Worm (Caenorhabditis elegans) whole organism, L4 larva: ENCODE data around the gene atad-3.

Source experiments
- D1046.2 ChIP-seq: fragments of 200-800 bp; sonication (Bioruptor generic); IDR thresholded peaks from 2 replicates; pipeline ENCODE4 v1.3.6; 2022; ENCODE audit warnings: missing genetic modification characterization, missing compliant biosample characterization
- F10B5.3 ChIP-seq: sonication (generic microtip); optimal IDR thresholded peaks from 2 replicates; lab custom pipeline; 2016; ENCODE audit warnings: mild to moderate bottlenecking, missing genetic modification characterization, missing compliant biosample characterization
- F37D6.2 ChIP-seq: sonication (generic microtip); optimal IDR thresholded peaks from 2 replicates; lab custom pipeline; 2016; ENCODE audit warnings: mild to moderate bottlenecking, missing genetic modification characterization, missing compliant biosample characterization
- F49E8.2 ChIP-seq: sonication (generic microtip); optimal IDR thresholded peaks from 2 replicates; lab custom pipeline; 2016; ENCODE audit warnings: missing compliant biosample characterization, mild to moderate bottlenecking, missing genetic modification characterization, borderline replicate concordance
- R02D3.7 ChIP-seq: fragments of 150-350 bp; sonication (generic microtip); optimal IDR thresholded peaks from 3 replicates; lab custom pipeline; 2014; ENCODE audit warnings: missing biosample characterization, missing genetic modification characterization
- Y105C5A.15 ChIP-seq: fragments of 200-800 bp; sonication (Bioruptor generic); IDR thresholded peaks from 2 replicates; pipeline ENCODE4 v1.3.6; 2022; ENCODE audit warnings: missing genetic modification characterization, missing compliant biosample characterization
- Y48G9A.11 ChIP-seq: fragments of 200-800 bp; sonication (Bioruptor generic); IDR thresholded peaks from 2 replicates; pipeline ENCODE4 v1.3.6; 2022; ENCODE audit warnings: missing genetic modification reagents, missing genetic modification characterization, missing compliant biosample characterization
- Y5F2A.4 ChIP-seq: fragments of 200-800 bp; sonication (Bioruptor generic); optimal IDR thresholded peaks from 2 replicates; lab custom pipeline; 2018; ENCODE audit warnings: mild to moderate bottlenecking, missing genetic modification characterization, missing compliant biosample characterization
- ZK546.5 ChIP-seq, 2 experiments: sonication (generic microtip); optimal IDR thresholded peaks; 2 replicates each; lab custom pipeline; 2017; ENCODE audit warnings: missing biosample characterization in 2 of 2, missing genetic modification characterization in 2 of 2
- aha-1 ChIP-seq: fragments of 150-350 bp; peaks from one replicate; lab custom pipeline; 2014; ENCODE audit warnings: missing biosample characterization, missing genetic modification characterization
- ceh-44 ChIP-seq: fragments of 200-800 bp; sonication (Bioruptor generic); IDR thresholded peaks from 2 replicates; pipeline ENCODE4 v1.3.6; 2022; ENCODE audit warnings: missing genetic modification reagents, missing genetic modification characterization, missing compliant biosample characterization
- ces-1 ChIP-seq: fragments of 150-350 bp; sonication (generic microtip); optimal IDR thresholded peaks from 4 replicates; lab custom pipeline; 2014; ENCODE audit warnings: missing biosample characterization, missing genetic modification reagents, missing genetic modification characterization
- ctbp-1 ChIP-seq: fragments of 200-800 bp; sonication (Bioruptor generic); IDR thresholded peaks from 2 replicates; pipeline ENCODE4 v1.3.6; 2022; ENCODE audit warnings: missing genetic modification reagents, missing genetic modification characterization, missing compliant biosample characterization
- daf-12 ChIP-seq: fragments of 150-350 bp; optimal IDR thresholded peaks from 2 replicates; lab custom pipeline; 2014; ENCODE audit warnings: missing biosample characterization, missing genetic modification reagents, missing genetic modification characterization
- daf-16 ChIP-seq, 3 experiments: sonication (generic microtip); optimal IDR thresholded peaks; 2 replicates each; lab custom pipeline; 2016 to 2017; ENCODE audit warnings: missing genetic modification characterization in 3 of 3, missing genetic modification reagents in 3 of 3, mild to moderate bottlenecking in 2 of 3, missing compliant biosample characterization in 2 of 3, missing biosample characterization in 1 of 3, moderate library complexity in 1 of 3
- dmd-6 ChIP-seq: fragments of 200-800 bp; sonication (Bioruptor generic); IDR thresholded peaks from 2 replicates; pipeline ENCODE4 v1.3.6; 2022; ENCODE audit warnings: missing genetic modification reagents, missing genetic modification characterization, missing compliant biosample characterization
- egl-43 ChIP-seq: fragments of 200-800 bp; sonication (Bioruptor generic); IDR thresholded peaks from 2 replicates; pipeline ENCODE4 v1.3.6; 2022; ENCODE audit warnings: missing genetic modification reagents, missing genetic modification characterization, missing compliant biosample characterization
- fos-1 ChIP-seq: fragments of 150-350 bp; optimal IDR thresholded peaks from 2 replicates; lab custom pipeline; 2014; ENCODE audit warnings: missing biosample characterization, missing genetic modification characterization
- gei-8 ChIP-seq: fragments of 200-800 bp; sonication (Bioruptor generic); optimal IDR thresholded peaks from 2 replicates; lab custom pipeline; 2018; ENCODE audit warnings: mild to moderate bottlenecking, missing genetic modification characterization, missing compliant biosample characterization
- hif-1 ChIP-seq, 2 experiments: sonication (generic microtip); optimal IDR thresholded peaks; 2 replicates each; lab custom pipeline; 2016 to 2017; ENCODE audit warnings: missing compliant biosample characterization in 2 of 2, missing genetic modification characterization in 2 of 2, missing genetic modification reagents in 2 of 2, missing genotype in 2 of 2, mild to moderate bottlenecking in 1 of 2
- hlh-11 ChIP-seq: fragments of 200-800 bp; sonication (Bioruptor generic); optimal IDR thresholded peaks from 2 replicates; lab custom pipeline; 2018; ENCODE audit warnings: mild to moderate bottlenecking, missing genetic modification characterization, missing compliant biosample characterization
- lin-1 ChIP-seq: fragments of 200-800 bp; sonication (Bioruptor generic); IDR thresholded peaks from 2 replicates; pipeline ENCODE4 v1.3.6; 2022; ENCODE audit warnings: missing genetic modification reagents, missing genetic modification characterization, missing compliant biosample characterization
- lin-13 ChIP-seq: fragments of 150-350 bp; optimal IDR thresholded peaks from 2 replicates; lab custom pipeline; 2014; ENCODE audit warnings: missing biosample characterization, missing genetic modification reagents, missing genetic modification characterization
- lin-39 ChIP-seq: fragments of 150-350 bp; optimal IDR thresholded peaks from 2 replicates; lab custom pipeline; 2014; ENCODE audit warnings: missing biosample characterization, missing genetic modification reagents, missing genetic modification characterization
- lir-3 ChIP-seq: sonication (generic microtip); optimal IDR thresholded peaks from 2 replicates; lab custom pipeline; 2016; ENCODE audit warnings: mild to moderate bottlenecking, missing genetic modification characterization, missing compliant biosample characterization
- madf-9 ChIP-seq: fragments of 200-800 bp; sonication (Bioruptor generic); conservative IDR thresholded peaks from 2 replicates; pipeline ENCODE4 v1.3.6; 2022; ENCODE audit warnings: missing genetic modification reagents, missing genetic modification characterization, missing compliant biosample characterization
- mxl-2 ChIP-seq: fragments of 200-800 bp; sonication (Bioruptor generic); conservative IDR thresholded peaks from 2 replicates; pipeline ENCODE4 v1.3.6; 2022; ENCODE audit warnings: missing genetic modification reagents, missing genetic modification characterization, missing compliant biosample characterization
- mxl-3 ChIP-seq: fragments of 200-800 bp; sonication (Bioruptor generic); optimal IDR thresholded peaks from 2 replicates; lab custom pipeline; 2018; ENCODE audit warnings: mild to moderate bottlenecking, missing genetic modification characterization, missing compliant biosample characterization
- nhr-28 ChIP-seq: fragments of 150-350 bp; optimal IDR thresholded peaks from 2 replicates; lab custom pipeline; 2014; ENCODE audit warnings: missing biosample characterization, missing genetic modification characterization
- nhr-41 ChIP-seq: fragments of 200-800 bp; sonication (Bioruptor generic); IDR thresholded peaks from 2 replicates; pipeline ENCODE4 v1.3.6; 2022; ENCODE audit warnings: missing genetic modification reagents, missing genetic modification characterization, missing compliant biosample characterization
- nhr-76 ChIP-seq: fragments of 150-350 bp; optimal IDR thresholded peaks from 2 replicates; lab custom pipeline; 2014; ENCODE audit warnings: missing biosample characterization, missing genetic modification characterization
- nhr-77 ChIP-seq: fragments of 150-350 bp; optimal IDR thresholded peaks from 2 replicates; lab custom pipeline; 2014; ENCODE audit warnings: missing biosample characterization, missing genetic modification characterization
- php-3 ChIP-seq: fragments of 200-800 bp; sonication (Bioruptor generic); IDR thresholded peaks from 2 replicates; pipeline ENCODE4 v1.3.6; 2022; ENCODE audit warnings: missing genetic modification reagents, missing genetic modification characterization, missing compliant biosample characterization
- pqm-1 ChIP-seq: sonication (generic microtip); optimal IDR thresholded peaks from 2 replicates; lab custom pipeline; 2017; ENCODE audit warnings: missing biosample characterization, missing genetic modification characterization
- set-16 ChIP-seq: fragments of 200-800 bp; sonication (Bioruptor generic); IDR thresholded peaks from 2 replicates; pipeline ENCODE4 v1.3.6; 2022; ENCODE audit warnings: missing genetic modification reagents, missing genetic modification characterization, missing compliant biosample characterization
- snpc-1.2 ChIP-seq: fragments of 200-800 bp; sonication (Bioruptor generic); IDR thresholded peaks from 2 replicates; pipeline ENCODE4 v1.3.6; 2022; ENCODE audit warnings: missing genetic modification reagents, missing genetic modification characterization, missing compliant biosample characterization
- spr-3 ChIP-seq: fragments of 200-800 bp; sonication (Bioruptor generic); optimal IDR thresholded peaks from 2 replicates; lab custom pipeline; 2018; ENCODE audit warnings: mild to moderate bottlenecking, missing genetic modification characterization, missing compliant biosample characterization
- unc-130 ChIP-seq: sonication (generic microtip); optimal IDR thresholded peaks from 2 replicates; lab custom pipeline; 2016; ENCODE audit warnings: missing genetic modification reagents, missing genetic modification characterization, missing compliant biosample characterization
- unc-62 ChIP-seq, 3 experiments: fragments of 150-350 bp in 1 of 3; sonication (generic microtip); optimal IDR thresholded peaks in 2 of 3; peaks in 1 of 3; 1 replicate in 1 of 3; 2 replicates in 2 of 3; lab custom pipeline; 2014 to 2017; ENCODE audit warnings: missing biosample characterization in 3 of 3, missing genetic modification characterization in 3 of 3, missing genetic modification reagents in 3 of 3, missing genotype in 1 of 3
- zip-2 ChIP-seq: fragments of 150-350 bp; optimal IDR thresholded peaks from 2 replicates; lab custom pipeline; 2014; ENCODE audit warnings: missing biosample characterization, missing genetic modification characterization
- ztf-7 ChIP-seq: fragments of 150-350 bp; optimal IDR thresholded peaks from 2 replicates; lab custom pipeline; 2014; ENCODE audit warnings: missing biosample characterization, missing genetic modification characterization

The atad-3 gene

DNA sequence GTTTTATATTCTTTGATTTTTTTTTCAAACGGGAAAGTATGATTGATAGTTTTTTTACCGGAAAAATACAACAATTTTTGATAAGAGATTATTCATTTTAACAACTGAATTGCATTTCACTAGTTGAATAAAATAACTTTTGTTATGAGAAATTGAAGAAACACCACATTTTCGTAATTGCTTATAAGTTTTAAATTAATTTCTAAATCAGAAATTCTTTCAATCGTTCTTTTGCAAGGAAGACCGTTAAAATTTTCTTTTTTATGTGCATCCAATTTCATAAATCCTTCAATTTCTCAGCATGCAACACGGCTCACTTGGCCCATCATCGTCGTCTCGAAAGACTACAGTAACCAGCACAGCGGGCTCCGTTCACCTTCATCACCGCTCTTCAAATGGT lies 26.2 kb upstream of the atad-3 start, which contains the start of gene plc-3:
plc-3 (plus strand) TSS at position 301 of the 400 bp plus-strand sequence.
- TF ChIP-seq unc-130 (GFP tag; lab: Kevin White, UChicago) (no peak), F49E8.2 (tag; lab: Kevin White, UChicago) (no peak), R02D3.7 (no peak), F37D6.2 (no peak), ztf-7 (no peak), gei-8 (GFP tag; lab: Kevin White, UChicago) (no peak), mxl-3 (GFP tag; lab: Kevin White, UChicago) (no peak), egl-43 (GFP tag; lab: Robert Waterston, UW) (no peak), daf-12 (tag; lab: Kevin White, UChicago) (no peak), fos-1 (tag; lab: Kevin White, UChicago) (no peak), Y105C5A.15 (GFP tag; lab: Robert Waterston, UW) (no peak), Y48G9A.11 (GFP tag; lab: Robert Waterston, UW) (no peak), madf-9 (GFP tag; lab: Robert Waterston, UW) (no peak), ctbp-1 (GFP tag; lab: Robert Waterston, UW) (no peak), hif-1 (tag; optimal IDR thresholded peaks at IDR 0.05; lab: Kevin White, UChicago) (no peak), snpc-1.2 (GFP tag; lab: Robert Waterston, UW) (no peak), lir-3 (tag; lab: Kevin White, UChicago) (no peak), ZK546.5 (tag; optimal IDR thresholded peaks at IDR 0.05; lab: Kevin White, UChicago) (no peak)

ce11 chrII:10227030-10227429 lies 21.8 kb upstream of the atad-3 start, which contains the start of gene srh-135:
srh-135 (minus strand) TSS chrII:10227130.
- TF ChIP-seq Y5F2A.4 (GFP tag; lab: Kevin White, UChicago) (no peak), unc-62 (GFP tag; optimal IDR thresholded peaks at IDR 0.05 in 1 of 2; lab: Kevin White, UChicago) (peak in 1 of 2 experiments; percentile 54), unc-62 (tag; optimal IDR thresholded peaks at IDR 0.05; lab: Kevin White, UChicago) (no peak)

ce11 chrII:10230972-10231371 lies 17.8 kb upstream of the atad-3 start, which contains the start of gene T01E8.8:
T01E8.8 (plus strand) TSS chrII:10231272.
- TF ChIP-seq aha-1 (tag; lab: Kevin White, UChicago) (peak; percentile 50), ceh-44 (GFP tag; lab: Robert Waterston, UW) (no peak)

DNA sequence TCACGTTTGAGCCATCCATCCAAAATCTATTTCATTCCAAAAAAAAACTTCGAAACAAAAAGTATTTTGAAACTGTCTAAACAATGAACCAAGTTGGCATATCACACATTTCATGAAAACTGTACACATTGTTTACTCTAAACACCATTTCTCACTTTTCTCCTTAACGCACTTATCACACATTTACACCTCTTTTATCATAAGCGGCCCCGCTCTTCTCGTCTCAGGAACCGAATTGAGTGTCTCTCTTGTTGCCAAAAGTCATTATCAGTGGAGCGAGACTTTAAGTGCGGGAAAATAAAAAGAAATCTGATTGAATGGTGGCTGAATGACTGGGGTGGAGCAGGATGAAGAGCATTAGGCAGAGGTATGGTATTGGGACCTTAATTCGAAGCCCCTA lies 16.9 kb upstream of the atad-3 start:
- TF ChIP-seq lin-1 (GFP tag; lab: Robert Waterston, UW) = no peak
- TF ChIP-seq set-16 (GFP tag; lab: Robert Waterston, UW) = no peak
- no peak for TF ChIP-seq zip-2 (tag; lab: Kevin White, UChicago)
- no peak for TF ChIP-seq lin-39 (tag; lab: Kevin White, UChicago)
- no peak for TF ChIP-seq F10B5.3 (tag; lab: Kevin White, UChicago)
- no peak for TF ChIP-seq F49E8.2 (tag; lab: Kevin White, UChicago)
- 0 out of 2 replicates have a peak, but pooled peaks have one; percentile 19 for TF ChIP-seq php-3 (GFP tag; lab: Robert Waterston, UW)
- TF ChIP-seq lin-13 (GFP tag; lab: Kevin White, UChicago) = no peak
- peak; percentile 12 for TF ChIP-seq nhr-28
- TF ChIP-seq mxl-2 (GFP tag; lab: Robert Waterston, UW) = no peak
- TF ChIP-seq D1046.2 = no peak
- no peak for TF ChIP-seq nhr-76
- TF ChIP-seq nhr-41 (GFP tag; lab: Robert Waterston, UW) = no peak
- TF ChIP-seq hlh-11 (tag; lab: Kevin White, UChicago) = peak; percentile 29
- peak; percentile 53 for TF ChIP-seq dmd-6 (GFP tag; lab: Robert Waterston, UW)
- no peak for TF ChIP-seq spr-3 (GFP tag; lab: Kevin White, UChicago)
- no peak for TF ChIP-seq nhr-77 (tag; lab: Kevin White, UChicago)
- TF ChIP-seq pqm-1 (tag; lab: Kevin White, UChicago) = peak; percentile 45
- no peak for TF ChIP-seq daf-16 (GFP tag; optimal IDR thresholded peaks at IDR 0.05; lab: Kevin White, UChicago)
- peak; percentile 92 for TF ChIP-seq daf-16 (tag; optimal IDR thresholded peaks at IDR 0.05; lab: Kevin White, UChicago)
- no peak for TF ChIP-seq ces-1
